Worm (Caenorhabditis elegans) whole organism, mixed stage, embryonic: ENCODE measurements around the gene C14B1.3.

ENCODE experiments used
- elt-3 ChIP-seq: fragments of 150-350 bp; optimal IDR thresholded peaks from 2 replicates; lab custom pipeline; 2014; ENCODE audit warnings: missing biosample characterization, missing genetic modification characterization
- zip-8 ChIP-seq: fragments of 150-350 bp; optimal IDR thresholded peaks from 2 replicates; lab custom pipeline; 2014; ENCODE audit warnings: missing biosample characterization, missing genetic modification characterization
- ztf-11 ChIP-seq: fragments of 150-350 bp; optimal IDR thresholded peaks from 2 replicates; lab custom pipeline; 2014; ENCODE audit warnings: missing biosample characterization, missing genetic modification characterization

DNA sequence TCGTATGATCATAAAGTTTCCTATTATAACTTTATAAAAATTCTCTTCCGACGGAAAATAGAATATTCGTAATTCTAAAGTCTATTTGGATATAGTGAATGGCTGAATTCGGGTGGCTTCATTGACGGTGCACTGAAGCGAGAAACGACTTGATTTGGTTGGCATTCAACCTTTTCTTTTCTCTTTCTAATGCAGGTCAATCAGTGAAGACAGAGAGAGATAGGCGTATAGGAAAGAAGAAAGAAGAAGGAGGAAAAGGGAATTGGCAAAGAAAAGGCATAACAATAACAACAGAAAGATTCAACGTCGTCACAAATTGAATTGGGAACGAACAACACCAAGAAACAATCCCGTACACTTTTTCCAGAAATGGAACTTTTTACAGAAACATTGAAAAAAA, 27.9 kb upstream of the C14B1.3 start:
- no peak for TF ChIP-seq ztf-11 (tag; lab: Kevin White, UChicago)
- TF ChIP-seq zip-8 (tag; lab: Kevin White, UChicago) = no peak
- no peak for TF ChIP-seq elt-3 (tag; lab: Kevin White, UChicago)
